Worm (Caenorhabditis elegans): ENCODE measurements around the gene myo-6.

DNA sequence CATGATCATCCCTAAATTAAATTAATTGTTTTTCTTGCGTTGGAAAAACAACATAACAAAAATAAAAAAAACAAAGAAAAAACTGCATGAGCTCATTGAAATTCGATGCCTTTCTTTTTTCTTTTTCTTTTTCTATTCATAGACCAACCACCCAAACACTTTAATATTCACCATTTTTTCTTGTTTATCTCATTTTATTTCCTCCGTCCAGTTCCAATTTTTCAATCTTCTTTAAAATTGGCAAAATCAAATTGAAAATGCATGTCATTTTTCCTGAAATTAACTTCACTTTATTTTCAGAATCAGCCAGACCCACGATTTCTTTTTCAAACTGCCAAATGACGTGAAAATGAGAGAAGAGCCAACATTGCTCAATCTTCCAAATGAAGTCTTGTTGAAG is 23.7 kb upstream of the myo-6 start, which contains the start of gene T03F6.4:
- TF ChIP-seq nhr-11 (tag; optimal IDR thresholded peaks at IDR 0.05), result no peak
- no peak for TF ChIP-seq ceh-22 (tag; optimal IDR thresholded peaks at IDR 0.05)
- TF ChIP-seq tbx-2 (tag; optimal IDR thresholded peaks at IDR 0.05), result no peak
- no peak for TF ChIP-seq gmeb-2 (tag; optimal IDR thresholded peaks at IDR 0.05)
- no peak for TF ChIP-seq hlh-8 (tag; optimal IDR thresholded peaks at IDR 0.05)
- no peak for TF ChIP-seq dve-1 (tag; optimal IDR thresholded peaks at IDR 0.05)
- TF ChIP-seq ceh-9 (tag; optimal IDR thresholded peaks at IDR 0.05), result no peak
- TF ChIP-seq rnt-1 (tag; optimal IDR thresholded peaks at IDR 0.05), result no peak
- TF ChIP-seq pha-4 (tag; optimal IDR thresholded peaks at IDR 0.05), result no peak
- no peak for TF ChIP-seq ceh-30 (tag; optimal IDR thresholded peaks at IDR 0.05)
